Fruit fly (Drosophila melanogaster) whole organism, wandering third instar larva: Measurements from ENCODE around the gene His4r.

Experiments
- Abd-B ChIP-seq: fragments of >200 bp; optimal IDR thresholded peaks from 2 replicates; lab custom pipeline; 2017; ENCODE audit warnings: missing biosample characterization, missing genetic modification characterization
- CG32264 ChIP-seq: fragments of 200-800 bp; sonication (Bioruptor generic); optimal IDR thresholded peaks from 2 replicates; lab custom pipeline; 2016; ENCODE audit warnings: missing biosample characterization, missing genetic modification characterization
- CG9705 ChIP-seq: fragments of 200-800 bp; sonication (Bioruptor generic); optimal IDR thresholded peaks from 2 replicates; lab custom pipeline; 2018; ENCODE audit warnings: missing biosample characterization, mild to moderate bottlenecking, missing genetic modification characterization
- CrebA ChIP-seq: fragments of 200-800 bp; sonication (Bioruptor generic); optimal IDR thresholded peaks from 2 replicates; lab custom pipeline; 2016; ENCODE audit warnings: missing biosample characterization, mild to moderate bottlenecking, missing genetic modification characterization, borderline replicate concordance
- Dfd ChIP-seq: fragments of >200 bp; optimal IDR thresholded peaks from 2 replicates; lab custom pipeline; 2017; ENCODE audit warnings: missing biosample characterization, missing genetic modification characterization
- Dif ChIP-seq: fragments of 200-275, 200-300 bp; sonication (Bioruptor generic); optimal IDR thresholded peaks from 2 replicates; lab custom pipeline; 2018; ENCODE audit warnings: missing biosample characterization, missing genetic modification characterization; ENCODE audit not compliant: partially characterized antibody
- GATAd ChIP-seq: sonication (Bioruptor generic); optimal IDR thresholded peaks from 2 replicates; lab custom pipeline; 2016; ENCODE audit warnings: missing biosample characterization, missing genetic modification characterization
- HLH106 ChIP-seq: fragments of 200-800 bp; optimal IDR thresholded peaks from 3 replicates; lab custom pipeline; 2019; ENCODE audit warnings: missing biosample characterization, mild to moderate bottlenecking, missing genetic modification characterization, moderate library complexity
- Hnf4 ChIP-seq: fragments of 200-800 bp; sonication (Bioruptor generic); optimal IDR thresholded peaks from 2 replicates; lab custom pipeline; 2016; ENCODE audit warnings: missing biosample characterization, mild to moderate bottlenecking, missing genetic modification characterization
- Hr78 ChIP-seq: fragments of >200 bp; optimal IDR thresholded peaks from 2 replicates; lab custom pipeline; 2017; ENCODE audit warnings: missing biosample characterization, missing genetic modification characterization
- Hr83 ChIP-seq: fragments of 200-300 bp; sonication (Bioruptor generic); optimal IDR thresholded peaks from 2 replicates; lab custom pipeline; 2016; ENCODE audit warnings: missing biosample characterization, mild to moderate bottlenecking, missing genetic modification characterization, moderate library complexity; ENCODE audit not compliant: poor library complexity, severe bottlenecking
- Mio ChIP-seq: sonication (Bioruptor generic); optimal IDR thresholded peaks from 2 replicates; lab custom pipeline; 2016; ENCODE audit warnings: missing biosample characterization, missing genetic modification characterization
- Myc ChIP-seq: fragments of >200 bp; optimal IDR thresholded peaks from 2 replicates; lab custom pipeline; 2017
- N ChIP-seq: fragments of >200 bp; optimal IDR thresholded peaks from 2 replicates; lab custom pipeline; 2018; ENCODE audit warnings: missing biosample characterization, missing external identifiers, missing genetic modification characterization
- OdsH ChIP-seq: fragments of 200-800 bp; sonication (Bioruptor generic); optimal IDR thresholded peaks from 2 replicates; lab custom pipeline; 2016; ENCODE audit warnings: missing biosample characterization, mild to moderate bottlenecking, missing genetic modification characterization
- Rel ChIP-seq, 2 experiments: fragments of 200-800 bp; sonication (Bioruptor generic) in 1 of 2; optimal IDR thresholded peaks; 2 replicates in 1 of 2; 3 replicates in 1 of 2; lab custom pipeline; 2016 to 2019; ENCODE audit warnings: mild to moderate bottlenecking in 2 of 2, missing biosample characterization in 2 of 2, missing genetic modification characterization in 2 of 2, moderate library complexity in 1 of 2
- Sp1 ChIP-seq: fragments of 200-800 bp; sonication (Bioruptor generic); optimal IDR thresholded peaks from 3 replicates; lab custom pipeline; 2019; ENCODE audit warnings: missing biosample characterization, mild to moderate bottlenecking, missing genetic modification characterization, moderate library complexity
- Vsx2 ChIP-seq: fragments of 200-300, 225-300 bp; sonication (Bioruptor generic); optimal IDR thresholded peaks from 2 replicates; lab custom pipeline; 2018; ENCODE audit warnings: missing biosample characterization, missing genetic modification characterization; ENCODE audit not compliant: partially characterized antibody
- br ChIP-seq: fragments of 200-800 bp; sonication (Bioruptor generic); optimal IDR thresholded peaks from 2 replicates; lab custom pipeline; 2016; ENCODE audit warnings: missing biosample characterization, missing genetic modification characterization
- brk ChIP-seq: fragments of 200-800 bp; sonication (Bioruptor generic); optimal IDR thresholded peaks from 2 replicates; lab custom pipeline; 2016; ENCODE audit warnings: missing biosample characterization, mild to moderate bottlenecking, missing genetic modification characterization
- dmrt93B ChIP-seq: fragments of 200-800 bp; sonication (Bioruptor generic); optimal IDR thresholded peaks from 2 replicates; lab custom pipeline; 2018; ENCODE audit warnings: missing biosample characterization, mild to moderate bottlenecking, missing genetic modification characterization
- dsf ChIP-seq: sonication (Bioruptor generic); optimal IDR thresholded peaks from 2 replicates; lab custom pipeline; 2016; ENCODE audit warnings: missing biosample characterization, missing genetic modification characterization, borderline replicate concordance
- ey ChIP-seq: fragments of 200-800 bp; sonication (Bioruptor generic); optimal IDR thresholded peaks from 2 replicates; lab custom pipeline; 2016; ENCODE audit warnings: missing biosample characterization, missing genetic modification characterization
- foxo ChIP-seq, 2 experiments: fragments of 200-800 bp; sonication (Bioruptor generic); optimal IDR thresholded peaks; 2 replicates in 1 of 2; 3 replicates in 1 of 2; lab custom pipeline; 2016 to 2017; ENCODE audit warnings: missing biosample characterization in 2 of 2, missing genetic modification characterization in 2 of 2
- fru ChIP-seq: fragments of 200-800 bp; sonication (Bioruptor generic); optimal IDR thresholded peaks from 3 replicates; lab custom pipeline; 2016; ENCODE audit warnings: missing biosample characterization, mild to moderate bottlenecking, missing genetic modification characterization
- h ChIP-seq: fragments of 200-800 bp; sonication (Bioruptor generic); optimal IDR thresholded peaks from 3 replicates; lab custom pipeline; 2016; ENCODE audit warnings: missing biosample characterization, mild to moderate bottlenecking, missing genetic modification characterization
- jim ChIP-seq: fragments of 175-275, 200-325 bp; sonication (Bioruptor generic); optimal IDR thresholded peaks from 2 replicates; lab custom pipeline; 2016; ENCODE audit warnings: missing biosample characterization, mild to moderate bottlenecking, missing genetic modification characterization
- lola ChIP-seq: fragments of >200 bp; optimal IDR thresholded peaks from 2 replicates; lab custom pipeline; 2017; ENCODE audit warnings: missing biosample characterization, missing genetic modification characterization
- pan ChIP-seq: fragments of >200 bp; optimal IDR thresholded peaks from 2 replicates; lab custom pipeline; 2017
- psq ChIP-seq: fragments of 200-800 bp; sonication (Bioruptor generic); optimal IDR thresholded peaks from 3 replicates; lab custom pipeline; 2017; ENCODE audit warnings: missing biosample characterization, mild to moderate bottlenecking, missing genetic modification characterization, moderate library complexity
- rgr ChIP-seq: fragments of 200-800 bp; sonication (Bioruptor generic); optimal IDR thresholded peaks from 3 replicates; lab custom pipeline; 2016; ENCODE audit warnings: missing biosample characterization, mild to moderate bottlenecking, missing genetic modification characterization
- sage ChIP-seq: fragments of 200-800 bp; sonication (Bioruptor generic); optimal IDR thresholded peaks from 2 replicates; lab custom pipeline; 2016; ENCODE audit warnings: missing biosample characterization, mild to moderate bottlenecking, missing genetic modification characterization
- sv ChIP-seq: fragments of 200-800 bp; sonication (Bioruptor generic); optimal IDR thresholded peaks from 3 replicates; lab custom pipeline; 2016; ENCODE audit warnings: missing biosample characterization, missing genetic modification characterization
- tai ChIP-seq: sonication (Bioruptor generic); optimal IDR thresholded peaks from 2 replicates; lab custom pipeline; 2016; ENCODE audit warnings: missing biosample characterization, missing genetic modification characterization
- usp ChIP-seq: fragments of >200 bp; optimal IDR thresholded peaks from 2 replicates; lab custom pipeline; 2017; ENCODE audit warnings: missing biosample characterization, missing genetic modification characterization
- woc ChIP-seq: sonication (Bioruptor generic); optimal IDR thresholded peaks from 2 replicates; lab custom pipeline; 2016; ENCODE audit warnings: missing biosample characterization, mild to moderate bottlenecking, missing genetic modification characterization

Gene His4r

dm6 chr3R:14653039-14653852 is 27.7 kb downstream of the His4r start:
- TF ChIP-seq tai (GFP tag; lab: Kevin White, UChicago) (no peak), brk (no peak), sage (GFP tag; lab: Kevin White, UChicago) (no peak), Sp1 (no peak), woc (GFP tag; lab: Kevin White, UChicago) (no peak), br (GFP tag; lab: Kevin White, UChicago) (no peak), usp (GFP tag; lab: Kevin White, UChicago) (no peak), foxo (GFP tag; optimal IDR thresholded peaks at IDR 0.05; lab: Kevin White, UChicago) (peak in 1 of 2 experiments; percentile 16), HLH106 (peak; percentile 14), lola (GFP tag; lab: Kevin White, UChicago) (no peak), Dif (GFP tag; lab: Kevin White, UChicago) (peak; percentile 62), Hr83 (GFP tag; lab: Kevin White, UChicago) (peak; percentile 46), Dfd (GFP tag; lab: Kevin White, UChicago) (no peak), fru (GFP tag; lab: Kevin White, UChicago) (no peak), rgr (GFP tag; lab: Kevin White, UChicago) (peak; percentile 36), psq (peak; percentile 89), h (GFP tag; lab: Kevin White, UChicago) (peak; percentile 20), Myc (no peak), Vsx2 (GFP tag; lab: Kevin White, UChicago) (peak; percentile 38), jim (GFP tag; lab: Kevin White, UChicago) (no peak), Hnf4 (GFP tag; lab: Kevin White, UChicago) (no peak), Abd-B (GFP tag; lab: Kevin White, UChicago) (no peak), Rel (GFP tag; optimal IDR thresholded peaks at IDR 0.05; lab: Kevin White, UChicago) (no peak), Rel (tag; optimal IDR thresholded peaks at IDR 0.05; lab: Kevin White, UChicago) (peak; percentile 86)

dm6 chr3R:14654231-14654975 is 28.8 kb downstream of the His4r start:
- TF ChIP-seq h (GFP tag; lab: Kevin White, UChicago) (no peak), ey (no peak), br (GFP tag; lab: Kevin White, UChicago) (peak; percentile 12), psq (peak; percentile 98), sage (GFP tag; lab: Kevin White, UChicago) (no peak), CG32264 (no peak), N (GFP tag; lab: Kevin White, UChicago) (no peak), jim (GFP tag; lab: Kevin White, UChicago) (peak; percentile 68), OdsH (GFP tag; lab: Kevin White, UChicago) (no peak)

- TF ChIP-seq Dif (GFP tag; lab: Kevin White, UChicago) (peak; percentile 71), sage (GFP tag; lab: Kevin White, UChicago) (peak; percentile 85), Mio (peak; percentile 66), Abd-B (GFP tag; lab: Kevin White, UChicago) (no peak), tai (GFP tag; lab: Kevin White, UChicago) (no peak), sv (peak; percentile 92), Hr83 (GFP tag; lab: Kevin White, UChicago) (peak; percentile 71), Myc (no peak), woc (GFP tag; lab: Kevin White, UChicago) (peak; percentile 95), dmrt93B (GFP tag; lab: Kevin White, UChicago) (peak; percentile 85), Dfd (GFP tag; lab: Kevin White, UChicago) (no peak), lola (GFP tag; lab: Kevin White, UChicago) (no peak), psq (peak; percentile 94), CG32264 (peak; percentile 93), Sp1 (peak; percentile 96), GATAd (peak; percentile 57), h (GFP tag; lab: Kevin White, UChicago) (peak; percentile 97), Rel (GFP tag; optimal IDR thresholded peaks at IDR 0.05; lab: Kevin White, UChicago) (peak; percentile 55), Rel (tag; optimal IDR thresholded peaks at IDR 0.05; lab: Kevin White, UChicago) (peak; percentile 94), N (GFP tag; lab: Kevin White, UChicago) (no peak), ey (peak; percentile 96), dsf (GFP tag; lab: Kevin White, UChicago) (peak; percentile 83), rgr (GFP tag; lab: Kevin White, UChicago) (peak; percentile 96), usp (GFP tag; lab: Kevin White, UChicago) (no peak), foxo (GFP tag; optimal IDR thresholded peaks at IDR 0.05; lab: Kevin White, UChicago) (peak; percentile 81 to 97), Hnf4 (GFP tag; lab: Kevin White, UChicago) (peak; percentile 84), OdsH (GFP tag; lab: Kevin White, UChicago) (peak; percentile 96), jim (GFP tag; lab: Kevin White, UChicago) (no peak), CrebA (GFP tag; lab: Kevin White, UChicago) (no peak), Hr78 (no peak), br (GFP tag; lab: Kevin White, UChicago) (peak; percentile 96), CG9705 (GFP tag; lab: Kevin White, UChicago) (peak; percentile 95), pan (no peak)
Observed at dm6 chr3R:14654976-14655896, 29.7 kb downstream of the His4r start.
